Fruit fly (Drosophila melanogaster): ENCODE results near the gene CG31909.
A peak's percentile ranks its signal among the peaks of the same experiment; 100 is the strongest.

Gene CG31909

dm6 chr2L:7295924-7296323 lies 38.6 kb downstream of the CG31909 start (continued):
- TF ChIP-seq CG11723 (GFP tag; optimal IDR thresholded peaks at IDR 0.05) (peak; percentile 68), jing (GFP tag; optimal IDR thresholded peaks at IDR 0.05) (peak; percentile 77), CG3995 (GFP tag; optimal IDR thresholded peaks at IDR 0.05) (no peak), stc (GFP tag; IDR thresholded peaks at IDR 0.05) (peak; percentile 43; the same call in 1 of the 2 replicates), Hr3 (GFP tag; optimal IDR thresholded peaks at IDR 0.05) (peak; percentile 67), CG7987 (GFP tag; optimal IDR thresholded peaks at IDR 0.05) (no peak), CG6791 (GFP tag; IDR thresholded peaks at IDR 0.05; ENCODE audit: partially characterized antibody) (no peak), CG1647 (GFP tag; optimal IDR thresholded peaks at IDR 0.05) (no peak), wdn (GFP tag; IDR thresholded peaks at IDR 0.05) (peak; percentile 50; the same call in 1 of the 2 replicates), CG14667 (GFP tag; IDR thresholded peaks at IDR 0.05) (peak; percentile 43; the same call in 1 of the 2 replicates), sim (GFP tag; IDR thresholded peaks at IDR 0.05) (no peak; the same call in 1 of the 2 replicates), CG18599 (GFP tag; optimal IDR thresholded peaks at IDR 0.05) (peak; percentile 26), CG6683 (GFP tag; optimal IDR thresholded peaks at IDR 0.05) (no peak), vfl (GFP tag; optimal IDR thresholded peaks at IDR 0.05) (peak; percentile 24), Bgb (GFP tag; IDR thresholded peaks at IDR 0.05; ENCODE audit: partially characterized antibody) (no peak), otp (GFP tag; IDR thresholded peaks at IDR 0.05) (peak; percentile 65; the same call in 1 of the 3 replicates), GATAe (GFP tag; conservative IDR thresholded peaks at IDR 0.05) (no peak), CG12155 (GFP tag; optimal IDR thresholded peaks at IDR 0.05) (peak; percentile 28), maf-S (GFP tag; optimal IDR thresholded peaks at IDR 0.05) (no peak), D19A (tag; optimal IDR thresholded peaks at IDR 0.05) (peak; percentile 80), vnd (GFP tag; IDR thresholded peaks at IDR 0.05; ENCODE audit: partially characterized antibody) (no peak), p53 (GFP tag; optimal IDR thresholded peaks at IDR 0.05) (no peak), Pdp1 (GFP tag; optimal IDR thresholded peaks at IDR 0.05) (peak; percentile 54 to 63), CG9876 (GFP tag; optimal IDR thresholded peaks at IDR 0.05) (no peak), Spps (tag; optimal IDR thresholded peaks at IDR 0.05) (peak; percentile 74), CG1603 (tag; optimal IDR thresholded peaks at IDR 0.05) (peak; percentile 72), CG32767 (GFP tag; IDR thresholded peaks at IDR 0.05) (peak; percentile 82), Max (GFP tag; optimal IDR thresholded peaks at IDR 0.05) (peak; percentile 40), sens (GFP tag) (peak; percentile 93), NC2α (GFP tag; optimal IDR thresholded peaks at IDR 0.05) (peak; percentile 36), zfh1 (GFP tag; IDR thresholded peaks at IDR 0.05) (peak; percentile 82), disco-r (GFP tag; optimal IDR thresholded peaks at IDR 0.05) (peak; percentile 23), lilli (GFP tag; optimal IDR thresholded peaks at IDR 0.05) (peak; percentile 41), run (tag; optimal IDR thresholded peaks at IDR 0.05) (peak; percentile 73), CHES-1-like (GFP tag; optimal IDR thresholded peaks at IDR 0.05) (no peak), CG10209 (GFP tag; optimal IDR thresholded peaks at IDR 0.05) (peak; percentile 70), scrt (GFP tag; optimal IDR thresholded peaks at IDR 0.05) (no peak), abd-A (tag; optimal IDR thresholded peaks at IDR 0.05) (peak; percentile 29), CG7963 (GFP tag; IDR thresholded peaks at IDR 0.05; ENCODE audit: partially characterized antibody) (no peak), trh (GFP tag; optimal IDR thresholded peaks at IDR 0.05) (peak; percentile 25), CG9797 (GFP tag; optimal IDR thresholded peaks at IDR 0.05) (no peak), sob (GFP tag; IDR thresholded peaks at IDR 0.05) (0 out of 2 replicates have a peak, but pooled peaks have one; percentile 31), sna (GFP tag; IDR thresholded peaks at IDR 0.05; ENCODE audit: partially characterized antibody) (no peak), Meics (GFP tag; optimal IDR thresholded peaks at IDR 0.05) (peak; percentile 20), pan (optimal IDR thresholded peaks at IDR 0.05) (no peak), pan (GFP tag; optimal IDR thresholded peaks at IDR 0.05 in 1 of 2, IDR thresholded peaks at IDR 0.05 in 1 of 2) (peak in 1 of 2 experiments; percentile 66), Jarid2 (GFP tag; optimal IDR thresholded peaks at IDR 0.05) (peak; percentile 8), Eip74EF (GFP tag; optimal IDR thresholded peaks at IDR 0.05) (peak in 1 of 2 experiments; percentile 62), NC2β (GFP tag; optimal IDR thresholded peaks at IDR 0.05) (peak; percentile 49), CG3281 (GFP tag; optimal IDR thresholded peaks at IDR 0.05) (no peak)
